Fruit fly (Drosophila melanogaster): ENCODE results near the gene CG13308.

Gene CG13308

DNA sequence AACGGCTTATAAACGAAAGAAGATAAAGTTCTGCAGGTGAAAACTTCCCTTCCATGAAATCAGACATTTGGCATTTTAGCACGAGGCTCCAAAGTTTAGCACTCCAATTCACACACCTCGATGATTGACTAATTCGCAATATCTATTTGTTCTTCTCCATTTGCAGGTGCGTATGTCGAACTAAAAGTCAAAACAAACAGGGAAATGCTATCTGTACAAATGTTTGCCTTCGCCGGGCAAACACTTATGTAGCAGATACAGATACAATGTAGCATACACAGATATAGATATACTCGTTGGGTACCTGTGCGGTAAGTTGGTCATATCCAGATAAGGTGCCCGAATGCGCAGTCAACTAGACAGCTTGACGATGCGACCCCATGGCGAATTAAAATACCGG is 26.5 kb downstream of the CG13308 start (continued):
- peak; percentile 36 for TF ChIP-seq CG15696 (tag; optimal IDR thresholded peaks at IDR 0.05)
- TF ChIP-seq CG12659 (GFP tag; optimal IDR thresholded peaks at IDR 0.05) = no peak
- no peak for TF ChIP-seq HmgD (GFP tag; optimal IDR thresholded peaks at IDR 0.05)
- TF ChIP-seq CG34422 (GFP tag; IDR thresholded peaks at IDR 0.05) = no peak
- TF ChIP-seq Dip2 (GFP tag; IDR thresholded peaks at IDR 0.05) = no peak
- no peak for TF ChIP-seq yki (optimal IDR thresholded peaks at IDR 0.05)
- TF ChIP-seq CG18011 (GFP tag; optimal IDR thresholded peaks at IDR 0.05) = no peak
- no peak for TF ChIP-seq CG1647 (GFP tag; optimal IDR thresholded peaks at IDR 0.05)
- TF ChIP-seq corto (GFP tag; optimal IDR thresholded peaks at IDR 0.05) = no peak
- no peak for TF ChIP-seq klu (GFP tag; IDR thresholded peaks at IDR 0.05)
- TF ChIP-seq grau (tag; optimal IDR thresholded peaks at IDR 0.05) = no peak
- no peak for TF ChIP-seq toy (GFP tag; IDR thresholded peaks at IDR 0.05)
- 0 out of 2 replicates have a peak, but pooled peaks have one; percentile 29 for TF ChIP-seq CG31441 (GFP tag; IDR thresholded peaks at IDR 0.05)
- no peak for TF ChIP-seq gce (GFP tag; IDR thresholded peaks at IDR 0.05)
- TF ChIP-seq CG13624 (GFP tag; optimal IDR thresholded peaks at IDR 0.05) = no peak
- TF ChIP-seq usp (GFP tag; optimal IDR thresholded peaks at IDR 0.05) = no peak
- TF ChIP-seq psq (GFP tag; optimal IDR thresholded peaks at IDR 0.05) = no peak
- no peak for TF ChIP-seq CG4404 (GFP tag; IDR thresholded peaks at IDR 0.05)
- TF ChIP-seq ham (GFP tag; IDR thresholded peaks at IDR 0.05) = no peak
- TF ChIP-seq tap (tag; optimal IDR thresholded peaks at IDR 0.05) = peak; percentile 5
- TF ChIP-seq tll (GFP tag; optimal IDR thresholded peaks at IDR 0.05) = peak in 1 of 2 experiments; percentile 23
- no peak for TF ChIP-seq C15 (GFP tag; IDR thresholded peaks at IDR 0.05)
- no peak for TF ChIP-seq cwo (GFP tag; optimal IDR thresholded peaks at IDR 0.05)
- peak; percentile 53 for TF ChIP-seq CG4707 (GFP tag; optimal IDR thresholded peaks at IDR 0.05)
- TF ChIP-seq CG12155 (GFP tag; optimal IDR thresholded peaks at IDR 0.05) = no peak
- TF ChIP-seq Mrtf (GFP tag; IDR thresholded peaks at IDR 0.05) = no peak
- TF ChIP-seq kay (GFP tag; optimal IDR thresholded peaks at IDR 0.05) = no peak
- TF ChIP-seq dmrt11E (tag; optimal IDR thresholded peaks at IDR 0.05) = no peak
- TF ChIP-seq trem (tag; optimal IDR thresholded peaks at IDR 0.05) = peak; percentile 2
- TF ChIP-seq Side (GFP tag; optimal IDR thresholded peaks at IDR 0.05) = no peak
- no peak for TF ChIP-seq Rfx (GFP tag; IDR thresholded peaks at IDR 0.05)
- peak; percentile 66 for TF ChIP-seq ATbp (GFP tag; optimal IDR thresholded peaks at IDR 0.05)
- no peak for TF ChIP-seq zf30C (GFP tag; optimal IDR thresholded peaks at IDR 0.05)
- no peak for TF ChIP-seq NC2α (GFP tag; optimal IDR thresholded peaks at IDR 0.05)
- no peak for TF ChIP-seq CG12942 (GFP tag; optimal IDR thresholded peaks at IDR 0.05)
- peak; percentile 7 for TF ChIP-seq Sox100B (GFP tag; optimal IDR thresholded peaks at IDR 0.05)
- no peak for TF ChIP-seq E2f1 (GFP tag; IDR thresholded peaks at IDR 0.05)
- no peak for TF ChIP-seq aop (GFP tag; IDR thresholded peaks at IDR 0.05)
- TF ChIP-seq tx (GFP tag; optimal IDR thresholded peaks at IDR 0.05) = no peak
- no peak for TF ChIP-seq Dll (GFP tag; IDR thresholded peaks at IDR 0.05; ENCODE audit: partially characterized antibody)
- TF ChIP-seq CG9797 (GFP tag; optimal IDR thresholded peaks at IDR 0.05) = no peak
- TF ChIP-seq repo (GFP tag; optimal IDR thresholded peaks at IDR 0.05) = no peak
- peak in 1 of 2 experiments; percentile 13 for TF ChIP-seq Pdp1 (GFP tag; optimal IDR thresholded peaks at IDR 0.05)
- peak; percentile 39 for TF ChIP-seq CG15601 (tag; optimal IDR thresholded peaks at IDR 0.05)
- TF ChIP-seq CG33557 (GFP tag; optimal IDR thresholded peaks at IDR 0.05) = no peak
- TF ChIP-seq CG2129 (GFP tag; IDR thresholded peaks at IDR 0.05; ENCODE audit: partially characterized antibody) = no peak
- no peak for TF ChIP-seq Hr3 (GFP tag; optimal IDR thresholded peaks at IDR 0.05)
- no peak for TF ChIP-seq pzg (GFP tag; optimal IDR thresholded peaks at IDR 0.05)
- no peak for TF ChIP-seq gsb (GFP tag; IDR thresholded peaks at IDR 0.05)
- TF ChIP-seq CG17912 (GFP tag; optimal IDR thresholded peaks at IDR 0.05) = peak; percentile 33
- TF ChIP-seq CG6654 (GFP tag; optimal IDR thresholded peaks at IDR 0.05) = no peak
- peak; percentile 26 for TF ChIP-seq nerfin-1 (tag; optimal IDR thresholded peaks at IDR 0.05)
